Fruit fly (Drosophila melanogaster) whole organism, embryonic: ENCODE measurements around the gene Rich.
A peak's percentile ranks its signal among the peaks of the same experiment; 100 is the strongest.

Experiments
- Awh ChIP-seq: fragments of 200-800 bp; sonication (Bioruptor generic); IDR thresholded peaks from 2 replicates; pipeline ENCODE4, ENCODE4 v1.3.6; 2022; ENCODE audit warnings: missing biosample characterization, missing genetic modification characterization
- CG10543 ChIP-seq: fragments of 200-800 bp; sonication (Bioruptor generic); optimal IDR thresholded peaks from 3 replicates; lab custom pipeline; 2017; ENCODE audit warnings: missing biosample characterization, mild to moderate bottlenecking, missing genetic modification characterization, moderate library complexity
- CG11696 ChIP-seq: fragments of 200-800 bp; sonication (Bioruptor generic); IDR thresholded peaks from 2 replicates; pipeline ENCODE4 v1.3.6; 2022; ENCODE audit warnings: missing biosample characterization, missing genetic modification characterization
- CG12155 ChIP-seq: fragments of 200-800 bp; sonication (Bioruptor generic); optimal IDR thresholded peaks from 3 replicates; lab custom pipeline; 2016; ENCODE audit warnings: missing biosample characterization, missing genetic modification characterization
- CG12391 ChIP-seq: fragments of 200-800 bp; sonication (Bioruptor generic); optimal IDR thresholded peaks from 3 replicates; lab custom pipeline; 2018; ENCODE audit warnings: missing biosample characterization, mild to moderate bottlenecking, missing genetic modification characterization, moderate library complexity
- CG12659 ChIP-seq: fragments of 200-800 bp; sonication (Bioruptor generic); optimal IDR thresholded peaks from 3 replicates; lab custom pipeline; 2017; ENCODE audit warnings: mild to moderate bottlenecking, missing biosample characterization, missing genetic modification reagents, missing genetic modification characterization
- CG14014 ChIP-seq: fragments of 200-800 bp; sonication (Bioruptor generic); IDR thresholded peaks from 2 replicates; pipeline ENCODE4 v1.3.6; 2022; ENCODE audit warnings: missing biosample characterization, missing genetic modification characterization
- CG14667 ChIP-seq: fragments of 200-800 bp; sonication (Bioruptor generic); IDR thresholded peaks from 2 replicates; pipeline ENCODE4 v1.3.6; 2022; ENCODE audit warnings: missing biosample characterization, missing genetic modification characterization
- CG17186 ChIP-seq: fragments of 200-800 bp; sonication (Bioruptor generic); optimal IDR thresholded peaks from 3 replicates; lab custom pipeline; 2017; ENCODE audit warnings: missing biosample characterization, missing genetic modification reagents, missing genetic modification characterization
- CG17328 ChIP-seq: fragments of 200-800 bp; sonication (Bioruptor generic); IDR thresholded peaks from 2 replicates; pipeline ENCODE4 v1.3.6; 2022; ENCODE audit warnings: missing biosample characterization, missing genetic modification characterization
- CG18262 ChIP-seq: fragments of 200-800 bp; optimal IDR thresholded peaks from 3 replicates; lab custom pipeline; 2019; ENCODE audit warnings: missing biosample characterization, mild to moderate bottlenecking, missing genetic modification characterization, moderate library complexity
- CG2712 ChIP-seq: fragments of 200-800 bp; optimal IDR thresholded peaks from 3 replicates; lab custom pipeline; 2019; ENCODE audit warnings: missing biosample characterization, mild to moderate bottlenecking, missing genetic modification characterization, moderate library complexity
- CG3065 ChIP-seq: fragments of 200-800 bp; sonication (Bioruptor generic); optimal IDR thresholded peaks from 2 replicates; lab custom pipeline; 2016; ENCODE audit warnings: missing biosample characterization, missing genetic modification characterization
- CG3163 ChIP-seq: fragments of 200-800 bp; sonication (Bioruptor generic); optimal IDR thresholded peaks from 3 replicates; lab custom pipeline; 2016; ENCODE audit warnings: missing biosample characterization, missing genetic modification characterization
- CG3281 ChIP-seq: fragments of 200-800 bp; sonication (Bioruptor generic); optimal IDR thresholded peaks from 3 replicates; lab custom pipeline; 2017; ENCODE audit warnings: missing biosample characterization, mild to moderate bottlenecking, missing genetic modification characterization
- CG4707 ChIP-seq: fragments of 200-800 bp; sonication (Bioruptor generic); optimal IDR thresholded peaks from 2 replicates; lab custom pipeline; 2018; ENCODE audit warnings: missing biosample characterization, mild to moderate bottlenecking, missing genetic modification characterization, moderate library complexity
- CG4820 ChIP-seq: fragments of 200-800 bp; sonication (Bioruptor generic); optimal IDR thresholded peaks from 3 replicates; lab custom pipeline; 2016; ENCODE audit warnings: missing biosample characterization, missing genetic modification characterization
- CG6654 ChIP-seq: fragments of 200-800 bp; sonication (Bioruptor generic); optimal IDR thresholded peaks from 2 replicates; lab custom pipeline; 2017; ENCODE audit warnings: missing biosample characterization, mild to moderate bottlenecking, missing genetic modification characterization
- CG7963 ChIP-seq: fragments of 200-800 bp; sonication (Bioruptor generic); IDR thresholded peaks from 3 replicates; pipeline ENCODE4 v1.3.6; 2022; ENCODE audit warnings: missing biosample characterization, missing genetic modification characterization; ENCODE audit not compliant: partially characterized antibody
- CG8388 ChIP-seq: fragments of 200-800 bp; sonication (Bioruptor generic); optimal IDR thresholded peaks from 2 replicates; lab custom pipeline; 2019; ENCODE audit warnings: missing biosample characterization, mild to moderate bottlenecking, missing genetic modification characterization, moderate library complexity
- CG9437 ChIP-seq: fragments of 200-800 bp; sonication (Bioruptor generic); optimal IDR thresholded peaks from 2 replicates; lab custom pipeline; 2018; ENCODE audit warnings: missing biosample characterization, mild to moderate bottlenecking, missing genetic modification characterization
- CG9932 ChIP-seq: fragments of 200-800 bp; sonication (Bioruptor generic); IDR thresholded peaks from 2 replicates; pipeline ENCODE4 v1.3.6; 2022; ENCODE audit warnings: missing biosample characterization, missing genetic modification characterization
- Dip3 ChIP-seq: fragments of 200-800 bp; sonication (Bioruptor generic); optimal IDR thresholded peaks from 3 replicates; lab custom pipeline; 2016; ENCODE audit warnings: missing biosample characterization, missing genetic modification characterization
- E2f1 ChIP-seq: fragments of 200-800 bp; sonication (Bioruptor generic); IDR thresholded peaks from 2 replicates; pipeline ENCODE4 v1.3.6; 2022; ENCODE audit warnings: missing biosample characterization, missing genetic modification characterization
- HLH54F ChIP-seq: fragments of 200-800 bp; sonication (Bioruptor generic); optimal IDR thresholded peaks from 3 replicates; lab custom pipeline; 2016; ENCODE audit warnings: missing biosample characterization, missing genetic modification characterization
- Hey ChIP-seq: fragments of 200-800 bp; sonication (Bioruptor generic); optimal IDR thresholded peaks from 3 replicates; lab custom pipeline; 2018; ENCODE audit warnings: missing biosample characterization, mild to moderate bottlenecking, missing genetic modification characterization
- Hr51 ChIP-seq, 2 experiments: fragments of 200-800 bp; sonication (Bioruptor generic); optimal IDR thresholded peaks; 2 replicates in 1 of 2; 3 replicates in 1 of 2; lab custom pipeline; 2016 to 2018; ENCODE audit warnings: missing biosample characterization in 2 of 2, missing genetic modification characterization in 2 of 2, mild to moderate bottlenecking in 1 of 2, moderate library complexity in 1 of 2
- MBD-R2 ChIP-seq: fragments of 200-800 bp; sonication (Bioruptor generic); IDR thresholded peaks from 2 replicates; pipeline ENCODE4 v1.3.6; 2022; ENCODE audit warnings: missing biosample characterization, missing genetic modification characterization
- MESR4 ChIP-seq: fragments of 200-800 bp; sonication (Bioruptor generic); optimal IDR thresholded peaks from 2 replicates; lab custom pipeline; 2018; ENCODE audit warnings: missing biosample characterization, mild to moderate bottlenecking, missing genetic modification characterization, moderate library complexity
- Max ChIP-seq: fragments of 200-800 bp; sonication (Bioruptor generic); optimal IDR thresholded peaks from 2 replicates; lab custom pipeline; 2016; ENCODE audit warnings: missing biosample characterization, mild to moderate bottlenecking, missing genetic modification characterization
- Med ChIP-seq: fragments of 200-800 bp; sonication (Bioruptor generic); peaks from one replicate; lab custom pipeline; 2016; ENCODE audit warnings: missing biosample characterization, missing genetic modification characterization, mild to moderate bottlenecking, inconsistent platforms, moderate library complexity
- Myb ChIP-seq: fragments of 200-800 bp; sonication (Bioruptor generic); optimal IDR thresholded peaks from 2 replicates; lab custom pipeline; 2016; ENCODE audit warnings: missing biosample characterization, missing genetic modification characterization
- PHDP ChIP-seq: fragments of 200-800 bp; sonication (Bioruptor generic); optimal IDR thresholded peaks from 3 replicates; lab custom pipeline; 2018; ENCODE audit warnings: missing biosample characterization, mild to moderate bottlenecking, missing genetic modification characterization, moderate library complexity
- Rx ChIP-seq: fragments of 200-800 bp; sonication (Bioruptor generic); IDR thresholded peaks from 2 replicates; pipeline ENCODE4 v1.3.6; 2022; ENCODE audit warnings: missing biosample characterization, missing genetic modification characterization
- Usf ChIP-seq: fragments of 200-800 bp; sonication (Bioruptor generic); optimal IDR thresholded peaks from 2 replicates; lab custom pipeline; 2017; ENCODE audit warnings: missing genotype, missing biosample characterization, missing genetic modification characterization
- Xrp1 ChIP-seq: fragments of 200-800 bp; sonication (Bioruptor generic); IDR thresholded peaks from 2 replicates; pipeline ENCODE4 v1.3.6; 2022; ENCODE audit warnings: missing biosample characterization, missing genetic modification characterization
- YL-1 ChIP-seq: fragments of 200-800 bp; sonication (Bioruptor generic); optimal IDR thresholded peaks from 3 replicates; lab custom pipeline; 2017; ENCODE audit warnings: missing biosample characterization, mild to moderate bottlenecking, missing genetic modification characterization
- ato ChIP-seq: fragments of 200-800 bp; sonication (Bioruptor generic); IDR thresholded peaks from 2 replicates; pipeline ENCODE4 v1.3.6; 2022; ENCODE audit warnings: missing biosample characterization, missing genetic modification characterization; ENCODE audit not compliant: partially characterized antibody
- bowl ChIP-seq: fragments of 200-800 bp; sonication (Bioruptor generic); IDR thresholded peaks from 2 replicates; pipeline ENCODE4 v1.3.6; 2022; ENCODE audit warnings: missing biosample characterization, missing genetic modification characterization
- disco-r ChIP-seq: fragments of 200-800 bp; sonication (Bioruptor generic); optimal IDR thresholded peaks from 2 replicates; lab custom pipeline; 2016; ENCODE audit warnings: missing biosample characterization, missing genetic modification characterization
- ems ChIP-seq: fragments of 200-800 bp; sonication (Bioruptor generic); optimal IDR thresholded peaks from 3 replicates; lab custom pipeline; 2016; ENCODE audit warnings: missing biosample characterization, missing genetic modification characterization
- gcm ChIP-seq: fragments of 200-800 bp; sonication (Bioruptor generic); optimal IDR thresholded peaks from 2 replicates; lab custom pipeline; 2019; ENCODE audit warnings: missing biosample characterization, mild to moderate bottlenecking, missing genetic modification characterization, moderate library complexity
- ken ChIP-seq: fragments of 200-800 bp; sonication (Bioruptor generic); IDR thresholded peaks from 3 replicates; pipeline ENCODE4 v1.3.6; 2022; ENCODE audit warnings: missing biosample characterization, missing genetic modification characterization
- lmd ChIP-seq: fragments of 200-800 bp; sonication (Bioruptor generic); IDR thresholded peaks from 2 replicates; pipeline ENCODE4 v1.3.6; 2022; ENCODE audit warnings: missing biosample characterization, missing genetic modification characterization
- nmo ChIP-seq: fragments of 200-800 bp; sonication (Bioruptor generic); optimal IDR thresholded peaks from 2 replicates; lab custom pipeline; 2018; ENCODE audit warnings: missing biosample characterization, mild to moderate bottlenecking, missing genetic modification characterization, moderate library complexity
- psq ChIP-seq: fragments of 200-800 bp; sonication (Bioruptor generic); optimal IDR thresholded peaks from 2 replicates; lab custom pipeline; 2017; ENCODE audit warnings: missing biosample characterization, missing genetic modification characterization
- pzg ChIP-seq: fragments of 200-800 bp; sonication (Bioruptor generic); optimal IDR thresholded peaks from 3 replicates; lab custom pipeline; 2018; ENCODE audit warnings: missing biosample characterization, mild to moderate bottlenecking, missing genetic modification characterization, moderate library complexity
- row ChIP-seq: fragments of 200-800 bp; sonication (Bioruptor generic); IDR thresholded peaks from 3 replicates; pipeline ENCODE4 v1.3.6; 2022; ENCODE audit warnings: missing biosample characterization, missing genetic modification characterization
- zen2 ChIP-seq: fragments of 200-800 bp; sonication (Bioruptor generic); IDR thresholded peaks from 3 replicates; pipeline ENCODE4 v1.3.6; 2022; ENCODE audit warnings: missing biosample characterization, missing genetic modification characterization; ENCODE audit not compliant: partially characterized antibody
- zfh2 ChIP-seq: fragments of 200-800 bp; sonication (Bioruptor generic); optimal IDR thresholded peaks from 2 replicates; lab custom pipeline; 2016; ENCODE audit warnings: missing biosample characterization, missing genetic modification characterization

Rich gene

DNA sequence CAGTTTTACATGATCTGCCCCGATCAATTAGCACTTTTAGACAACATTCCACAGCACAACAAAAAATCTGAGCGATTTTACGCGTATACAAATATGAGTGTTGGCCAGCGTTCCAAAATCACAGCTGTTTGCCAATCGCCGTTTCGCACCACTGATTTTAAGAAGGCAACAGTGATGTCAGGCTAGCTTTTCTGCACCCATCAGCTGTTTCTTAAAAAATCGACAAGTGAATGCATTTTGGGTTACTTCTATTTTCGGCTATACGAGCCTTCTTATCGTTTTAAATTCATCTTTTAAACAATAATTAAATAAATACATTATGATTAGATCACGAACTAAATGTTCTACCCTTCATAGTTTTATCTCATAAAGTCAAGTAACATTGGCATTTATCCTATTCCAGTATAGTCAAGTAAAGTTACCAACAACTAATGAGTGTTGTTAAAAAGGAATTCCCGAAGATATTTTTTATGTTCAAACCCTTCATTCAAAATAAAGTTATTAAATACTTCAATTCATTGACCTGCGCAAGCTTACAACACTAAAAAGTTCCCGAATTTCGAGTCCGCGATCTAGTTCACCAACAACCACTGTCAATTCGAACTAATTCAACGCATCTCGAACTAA lies at the start of gene Rich, which contains the start of gene Ddx1 (continued):
- peak; percentile 38; the same call in 1 of the 2 replicates for TF ChIP-seq Xrp1 (GFP tag; lab: Robert Waterston, UW)
- no peak for TF ChIP-seq psq (GFP tag; lab: Kevin White, UChicago)
- peak; percentile 48 for TF ChIP-seq CG12155 (GFP tag; lab: Kevin White, UChicago)
- TF ChIP-seq Hr51 (GFP tag; optimal IDR thresholded peaks at IDR 0.05; lab: Kevin White, UChicago): peak; percentile 27 to 47
- TF ChIP-seq Med (GFP tag; lab: Kevin White, UChicago): peak; percentile 88
- peak; percentile 59 for TF ChIP-seq CG18262 (tag; lab: Kevin White, UChicago)
- TF ChIP-seq CG9932 (GFP tag; lab: Robert Waterston, UW): peak; percentile 62
- TF ChIP-seq bowl (GFP tag; lab: Robert Waterston, UW): no peak
- no peak for TF ChIP-seq E2f1 (GFP tag; lab: Robert Waterston, UW)
- peak; percentile 52 for TF ChIP-seq zfh2
- TF ChIP-seq row: peak; percentile 89
- TF ChIP-seq CG7963: no peak
- peak; percentile 73 for TF ChIP-seq nmo (GFP tag; lab: Kevin White, UChicago)
- TF ChIP-seq lmd (GFP tag; lab: Robert Waterston, UW): peak; percentile 39; the same call in 1 of the 2 replicates
- no peak for TF ChIP-seq PHDP
- TF ChIP-seq CG10543 (GFP tag; lab: Kevin White, UChicago): peak; percentile 56
- no peak for TF ChIP-seq Awh
- TF ChIP-seq CG12659: peak; percentile 77
- TF ChIP-seq CG9437: peak; percentile 64
- peak; percentile 17 for TF ChIP-seq CG17186 (GFP tag; lab: Kevin White, UChicago)
- TF ChIP-seq CG14014 (GFP tag; lab: Robert Waterston, UW): 0 out of 2 replicates have a peak, but pooled peaks have one; percentile 6
- no peak for TF ChIP-seq CG8388
- TF ChIP-seq pzg (GFP tag; lab: Kevin White, UChicago): peak; percentile 57
- no peak for TF ChIP-seq Hey (tag; lab: Kevin White, UChicago)
- peak; percentile 65 for TF ChIP-seq YL-1 (GFP tag; lab: Kevin White, UChicago)
- TF ChIP-seq CG17328: no peak
- TF ChIP-seq CG11696: no peak
- no peak; the same call in 2 of the 3 replicates for TF ChIP-seq zen2 (GFP tag; lab: Robert Waterston, UW)
- peak; percentile 8 for TF ChIP-seq Dip3
- peak; percentile 60 for TF ChIP-seq MESR4
- TF ChIP-seq ken (GFP tag; lab: Robert Waterston, UW): 0 out of 3 replicates have a peak, but pooled peaks have one; percentile 9
- no peak for TF ChIP-seq gcm
- no peak for TF ChIP-seq Usf (GFP tag; lab: Kevin White, UChicago)
- no peak for TF ChIP-seq CG3281 (GFP tag; lab: Kevin White, UChicago)
- peak; percentile 23 for TF ChIP-seq ems (GFP tag; lab: Kevin White, UChicago)
- TF ChIP-seq CG4707 (GFP tag; lab: Kevin White, UChicago): no peak
- peak; percentile 74 for TF ChIP-seq CG12391
- peak; percentile 42 for TF ChIP-seq HLH54F (GFP tag; lab: Kevin White, UChicago)
- TF ChIP-seq CG4820 (GFP tag; lab: Kevin White, UChicago): peak; percentile 22
- peak; percentile 35 for TF ChIP-seq CG3065 (GFP tag; lab: Kevin White, UChicago)
- no peak for TF ChIP-seq CG6654 (GFP tag; lab: Kevin White, UChicago)
- TF ChIP-seq Myb (GFP tag; lab: Kevin White, UChicago): peak; percentile 20
- peak; percentile 65 for TF ChIP-seq Max (GFP tag; lab: Kevin White, UChicago)
- TF ChIP-seq CG2712: peak; percentile 66
- no peak for TF ChIP-seq Rx
- peak; percentile 96 for TF ChIP-seq MBD-R2
- no peak for TF ChIP-seq CG3163 (GFP tag; lab: Kevin White, UChicago)
- no peak for TF ChIP-seq CG14667 (GFP tag; lab: Robert Waterston, UW)
- no peak for TF ChIP-seq ato (GFP tag; lab: Robert Waterston, UW)
- TF ChIP-seq disco-r (GFP tag; lab: Kevin White, UChicago): no peak
